Fruit fly (Drosophila melanogaster): ENCODE results near the gene CG4364.

dm6 chr2L:9737803-9738202 lies 26.7 kb upstream of the CG4364 start:
- TF ChIP-seq Vsx2 (GFP tag; optimal IDR thresholded peaks at IDR 0.05; ENCODE audit: partially characterized antibody) (no peak), ey (GFP tag; optimal IDR thresholded peaks at IDR 0.05) (no peak), pan (optimal IDR thresholded peaks at IDR 0.05) (no peak), psq (GFP tag; optimal IDR thresholded peaks at IDR 0.05) (no peak), OdsH (GFP tag; optimal IDR thresholded peaks at IDR 0.05) (no peak), CG9705 (GFP tag; optimal IDR thresholded peaks at IDR 0.05) (no peak), CG32264 (GFP tag; optimal IDR thresholded peaks at IDR 0.05) (no peak), sage (GFP tag; optimal IDR thresholded peaks at IDR 0.05) (no peak)
